Worm (Caenorhabditis elegans) whole organism, late embryonic: ENCODE results near the gene rps-8.

ENCODE experiments used
- C08G9.2 ChIP-seq: sonication (generic microtip); optimal IDR thresholded peaks from 2 replicates; lab custom pipeline; 2016; ENCODE audit warnings: mild to moderate bottlenecking, missing genetic modification characterization, moderate library complexity, missing compliant biosample characterization
- elt-2 ChIP-seq: sonication (generic microtip); optimal IDR thresholded peaks from 2 replicates; lab custom pipeline; 2016; ENCODE audit warnings: missing genetic modification reagents, missing genetic modification characterization, missing compliant biosample characterization
- ets-4 ChIP-seq: sonication (generic microtip); optimal IDR thresholded peaks from 2 replicates; lab custom pipeline; 2016; ENCODE audit warnings: missing genetic modification characterization, missing compliant biosample characterization
- nhr-11 ChIP-seq: fragments of 150-350 bp; optimal IDR thresholded peaks from 2 replicates; lab custom pipeline; 2014; ENCODE audit warnings: missing biosample characterization, missing genetic modification characterization
- pha-4 ChIP-seq: fragments of 150-350 bp; optimal IDR thresholded peaks from 2 replicates; lab custom pipeline; 2018; ENCODE audit warnings: missing biosample characterization, missing genetic modification reagents, missing genetic modification characterization
- unc-55 ChIP-seq: sonication (generic microtip); optimal IDR thresholded peaks from 2 replicates; lab custom pipeline; 2017; ENCODE audit warnings: missing biosample characterization, missing genetic modification reagents, missing genetic modification characterization

DNA sequence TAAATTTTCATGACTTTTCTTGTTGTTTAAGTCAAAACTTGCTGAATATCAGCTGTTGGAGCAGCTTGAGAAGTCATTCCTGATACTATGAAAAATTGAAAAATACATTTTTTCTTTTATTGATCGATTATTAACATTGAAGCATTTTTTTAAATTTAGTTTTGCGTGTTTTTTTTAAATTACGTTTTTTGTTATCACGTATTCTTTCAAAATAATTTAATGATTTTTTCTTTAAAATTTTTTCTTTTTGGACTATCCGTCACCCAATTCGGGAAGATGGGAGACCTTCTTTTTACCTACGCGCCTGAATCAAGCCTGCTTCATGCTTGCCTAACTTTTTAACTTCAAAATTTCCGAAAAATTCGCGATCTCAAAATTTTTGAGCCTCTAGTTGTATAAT is 19.5 kb downstream of the rps-8 start, which contains the start of gene F42C5.5:
- TF ChIP-seq pha-4 (tag; lab: Kevin White, UChicago) (no peak), elt-2 (tag; lab: Kevin White, UChicago) (no peak), C08G9.2 (tag; lab: Kevin White, UChicago) (no peak), nhr-11 (tag; lab: Kevin White, UChicago) (no peak), ets-4 (tag; lab: Kevin White, UChicago) (no peak), unc-55 (GFP tag; lab: Kevin White, UChicago) (no peak)
